Worm (Caenorhabditis elegans) whole organism, early embryonic: ENCODE measurements around the gene F45G2.8.

Experiments used
- ama-1 ChIP-seq: fragments of 150-350 bp; optimal IDR thresholded peaks from 2 replicates; lab custom pipeline; 2014
- flt-1 ChIP-seq: fragments of 200-800 bp; sonication (Bioruptor generic); IDR thresholded peaks from 2 replicates; pipeline ENCODE4 v1.3.6; 2022; ENCODE audit warnings: missing genetic modification characterization, missing compliant biosample characterization
- tbx-37 ChIP-seq: fragments of 200-800 bp; sonication (Bioruptor generic); conservative IDR thresholded peaks from 2 replicates; pipeline ENCODE4 v1.3.6; 2022; ENCODE audit warnings: missing genetic modification reagents, missing genetic modification characterization, missing compliant biosample characterization
- tra-4 ChIP-seq: sonication (generic microtip); optimal IDR thresholded peaks from 2 replicates; lab custom pipeline; 2017; ENCODE audit warnings: missing genetic modification characterization, missing compliant biosample characterization

- no peak for TF ChIP-seq ama-1 (lab: Kevin White, UChicago)
- no peak for TF ChIP-seq tra-4
- TF ChIP-seq flt-1 (GFP tag; lab: Robert Waterston, UW) = no peak
- no peak for TF ChIP-seq tbx-37 (GFP tag; lab: Robert Waterston, UW)
These were observed 26.1 kb upstream of the F45G2.8 start for ce11 chrIII:13461535-13461934.
